Fruit fly (Drosophila melanogaster): Measurements from ENCODE around the gene CG7271.

Gene CG7271

DNA sequence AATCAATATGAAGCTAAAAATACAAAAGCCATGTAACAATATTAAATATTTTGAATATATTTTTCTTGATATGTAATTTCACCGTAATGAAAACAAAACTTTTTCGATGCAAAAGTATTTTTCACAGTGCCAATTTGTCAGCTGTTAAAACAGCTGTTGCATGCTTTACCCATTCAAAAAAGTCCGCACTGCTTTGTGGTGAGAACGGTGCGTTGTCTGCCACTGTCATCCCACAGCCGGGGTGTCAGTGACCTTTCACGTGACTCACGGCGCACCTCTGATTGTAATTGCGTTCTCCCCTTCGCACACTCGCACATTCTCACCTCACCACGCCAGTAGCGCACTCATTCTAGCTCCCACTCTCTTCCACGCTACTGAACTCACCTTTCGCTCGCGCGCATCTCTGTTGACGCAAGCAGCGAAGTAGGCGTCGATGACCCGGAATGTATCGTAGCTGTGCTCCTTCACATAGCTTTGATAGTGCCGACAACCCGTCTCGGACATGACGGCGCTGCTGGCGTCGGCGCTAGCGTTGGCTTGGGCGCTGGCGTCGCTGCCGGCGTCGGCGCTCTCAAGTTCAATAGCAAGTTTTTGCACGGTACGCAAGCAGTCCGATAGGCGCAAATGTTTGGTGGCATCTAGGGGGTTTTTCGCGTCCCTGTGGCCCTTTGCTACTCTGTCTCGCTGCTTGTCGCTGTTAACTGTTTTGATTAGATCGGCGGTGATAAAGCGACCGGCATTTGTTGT, 32.6 kb downstream of the CG7271 start (continued):
- TF ChIP-seq MTF-1 (GFP tag; optimal IDR thresholded peaks at IDR 0.05; ENCODE audit: borderline replicate concordance) (no peak), CG3847 (GFP tag; IDR thresholded peaks at IDR 0.05) (peak; percentile 49; the same call in 1 of the 2 replicates), Hr78 (GFP tag; optimal IDR thresholded peaks at IDR 0.05) (peak in 1 of 2 experiments; percentile 98), nerfin-2 (GFP tag; IDR thresholded peaks at IDR 0.05; ENCODE audit: partially characterized antibody) (no peak), CG8290 (GFP tag; optimal IDR thresholded peaks at IDR 0.05) (peak; percentile 80), CG8290 (tag; optimal IDR thresholded peaks at IDR 0.05) (peak; percentile 81 to 94), CG11695 (GFP tag; IDR thresholded peaks at IDR 0.05) (no peak), CG16863 (GFP tag; optimal IDR thresholded peaks at IDR 0.05) (peak; percentile 20), Bdp1 (GFP tag; optimal IDR thresholded peaks at IDR 0.05) (peak; percentile 27), Hr3 (GFP tag; optimal IDR thresholded peaks at IDR 0.05) (peak; percentile 23), trh (GFP tag; optimal IDR thresholded peaks at IDR 0.05) (no peak), CG4617 (GFP tag; optimal IDR thresholded peaks at IDR 0.05; ENCODE audit: borderline replicate concordance) (no peak), CG8281 (tag; optimal IDR thresholded peaks at IDR 0.05) (no peak), ac (GFP tag; optimal IDR thresholded peaks at IDR 0.05) (peak; percentile 55), slp2 (GFP tag; optimal IDR thresholded peaks at IDR 0.05) (peak; percentile 13), pum (GFP tag; optimal IDR thresholded peaks at IDR 0.05) (peak; percentile 14), CG32767 (GFP tag; IDR thresholded peaks at IDR 0.05) (0 out of 2 replicates have a peak, but pooled peaks have one; percentile 11), hkb (optimal IDR thresholded peaks at IDR 0.05) (no peak), hkb (GFP tag; IDR thresholded peaks at IDR 0.05) (0 out of 2 replicates have a peak, but pooled peaks have one; percentile 18), sens (GFP tag) (peak; percentile 91), CG15514 (GFP tag; optimal IDR thresholded peaks at IDR 0.05) (peak; percentile 47), CG3726 (GFP tag; IDR thresholded peaks at IDR 0.05) (no peak), sim (GFP tag; IDR thresholded peaks at IDR 0.05) (no peak), CG6683 (GFP tag; optimal IDR thresholded peaks at IDR 0.05) (no peak), amos (GFP tag; IDR thresholded peaks at IDR 0.05; ENCODE audit: partially characterized antibody) (peak; percentile 74), CG4360 (GFP tag; IDR thresholded peaks at IDR 0.05) (peak; percentile 81; the same call in 1 of the 2 replicates), CG8089 (GFP tag; optimal IDR thresholded peaks at IDR 0.05) (peak; percentile 0), CG7987 (GFP tag; optimal IDR thresholded peaks at IDR 0.05) (no peak), scrt (GFP tag; optimal IDR thresholded peaks at IDR 0.05) (peak; percentile 57), CG4328 (GFP tag; optimal IDR thresholded peaks at IDR 0.05) (no peak), CG14050 (GFP tag; IDR thresholded peaks at IDR 0.05) (no peak), CG13624 (GFP tag; optimal IDR thresholded peaks at IDR 0.05) (peak; percentile 36), Six4 (GFP tag; optimal IDR thresholded peaks at IDR 0.05) (no peak), Neu2 (GFP tag; optimal IDR thresholded peaks at IDR 0.05; ENCODE audit: borderline replicate concordance) (no peak), usp (GFP tag; optimal IDR thresholded peaks at IDR 0.05) (no peak), danr (GFP tag; IDR thresholded peaks at IDR 0.05) (no peak), Gsc (GFP tag; IDR thresholded peaks at IDR 0.05) (no peak), CG15696 (tag; optimal IDR thresholded peaks at IDR 0.05) (no peak), ems (GFP tag; optimal IDR thresholded peaks at IDR 0.05) (peak; percentile 55), B-H1 (GFP tag; IDR thresholded peaks at IDR 0.05) (no peak), MBD-R2 (GFP tag; IDR thresholded peaks at IDR 0.05) (peak; percentile 30; the same call in 1 of the 2 replicates), maf-S (GFP tag; optimal IDR thresholded peaks at IDR 0.05) (peak; percentile 48), Ssrp (tag; optimal IDR thresholded peaks at IDR 0.05) (peak; percentile 45), CG8388 (GFP tag; optimal IDR thresholded peaks at IDR 0.05) (peak; percentile 55), fu2 (GFP tag; optimal IDR thresholded peaks at IDR 0.05) (peak; percentile 21), dmrt11E (tag; optimal IDR thresholded peaks at IDR 0.05) (peak; percentile 56), CG16813 (GFP tag; IDR thresholded peaks at IDR 0.05; ENCODE audit: partially characterized antibody) (peak; percentile 72), CG33213 (GFP tag; optimal IDR thresholded peaks at IDR 0.05) (peak; percentile 44), Ptx1 (GFP tag; IDR thresholded peaks at IDR 0.05) (0 out of 2 replicates have a peak, but pooled peaks have one; percentile 15), da (GFP tag; optimal IDR thresholded peaks at IDR 0.05) (no peak)
